Fruit fly (Drosophila melanogaster) Kc167 (cell line): ENCODE measurements around the gene r-l.

Experiments used
- Myc ChIP-seq: fragments of >200 bp; optimal IDR thresholded peaks from 2 replicates; lab custom pipeline; 2017; ENCODE audit warnings: missing external identifiers
- Sin3A ChIP-seq: fragments of >200 bp; optimal IDR thresholded peaks from 2 replicates; lab custom pipeline; 2018; ENCODE audit warnings: missing external identifiers
- h ChIP-seq: fragments of >200 bp; optimal IDR thresholded peaks from 3 replicates; lab custom pipeline; 2018; ENCODE audit warnings: missing external identifiers

dm6 chr3R:21042399-21042798 is 30.7 kb downstream of the r-l start, which contains the start of gene Dhc93AB:
- TF ChIP-seq Sin3A (lab: Kevin White, UChicago), result no peak
- TF ChIP-seq h (lab: Kevin White, UChicago), result no peak
- no peak for TF ChIP-seq Myc (lab: Kevin White, UChicago)
